Worm (Caenorhabditis elegans): ENCODE results near the gene ttr-46.

ce11 chrV:9978425-9978824, 27.4 kb downstream of the ttr-46 start:
- no peak for TF ChIP-seq ztf-29 (GFP tag; IDR thresholded peaks at IDR 0.05)
- TF ChIP-seq klf-2 (GFP tag; conservative IDR thresholded peaks at IDR 0.05) = no peak
- TF ChIP-seq ztf-23 (GFP tag; IDR thresholded peaks at IDR 0.05) = no peak
- no peak for TF ChIP-seq flt-1 (GFP tag; IDR thresholded peaks at IDR 0.05)
- TF ChIP-seq tab-1 (GFP tag; IDR thresholded peaks at IDR 0.05) = no peak
- TF ChIP-seq T22C8.4 (GFP tag; IDR thresholded peaks at IDR 0.05) = no peak
- TF ChIP-seq cog-1 (tag; optimal IDR thresholded peaks at IDR 0.05) = no peak
- TF ChIP-seq med-1 (GFP tag; optimal IDR thresholded peaks at IDR 0.05; ENCODE audit: insufficient read depth) = no peak
